Fruit fly (Drosophila melanogaster) whole organism, embryonic: ENCODE results near the gene CG46440.

Experiments
- B-H2 ChIP-seq: fragments of 200-800 bp; sonication (Bioruptor generic); optimal IDR thresholded peaks from 2 replicates; lab custom pipeline; 2018; ENCODE audit warnings: missing biosample characterization, mild to moderate bottlenecking, missing genetic modification characterization
- Bgb ChIP-seq: fragments of 200-800 bp; sonication (Bioruptor generic); IDR thresholded peaks from 2 replicates; pipeline ENCODE4 v1.3.6; 2022; ENCODE audit warnings: missing biosample characterization, missing genetic modification characterization; ENCODE audit not compliant: partially characterized antibody
- CG10366 ChIP-seq: fragments of 200-800 bp; sonication (Bioruptor generic); IDR thresholded peaks from 2 replicates; pipeline ENCODE4 v1.3.6; 2022; ENCODE audit warnings: missing biosample characterization, missing genetic modification characterization
- CG10431 ChIP-seq: fragments of 200-800 bp; sonication (Bioruptor generic); optimal IDR thresholded peaks from 3 replicates; lab custom pipeline; 2018; ENCODE audit warnings: missing biosample characterization, mild to moderate bottlenecking, missing genetic modification characterization
- CG10462 ChIP-seq: fragments of 200-800 bp; sonication (Bioruptor generic); optimal IDR thresholded peaks from 2 replicates; lab custom pipeline; 2016; ENCODE audit warnings: missing biosample characterization, missing genetic modification characterization
- CG10565 ChIP-seq: fragments of 200-800 bp; sonication (Bioruptor generic); optimal IDR thresholded peaks from 3 replicates; lab custom pipeline; 2016; ENCODE audit warnings: missing biosample characterization, mild to moderate bottlenecking, missing genetic modification characterization
- CG11093 ChIP-seq: fragments of 200-800 bp; sonication (Bioruptor generic); IDR thresholded peaks from 3 replicates; pipeline ENCODE4 v1.3.6; 2022; ENCODE audit warnings: missing biosample characterization, missing genetic modification characterization
- CG11696 ChIP-seq: fragments of 200-800 bp; sonication (Bioruptor generic); IDR thresholded peaks from 2 replicates; pipeline ENCODE4 v1.3.6; 2022; ENCODE audit warnings: missing biosample characterization, missing genetic modification characterization
- CG12659 ChIP-seq: fragments of 200-800 bp; sonication (Bioruptor generic); optimal IDR thresholded peaks from 3 replicates; lab custom pipeline; 2017; ENCODE audit warnings: mild to moderate bottlenecking, missing biosample characterization, missing genetic modification reagents, missing genetic modification characterization
- CG13624 ChIP-seq: fragments of 200-800 bp; sonication (Bioruptor generic); optimal IDR thresholded peaks from 2 replicates; lab custom pipeline; 2016; ENCODE audit warnings: missing biosample characterization, missing genetic modification characterization
- CG14710 ChIP-seq: fragments of 200-800 bp; sonication (Bioruptor generic); optimal IDR thresholded peaks from 3 replicates; lab custom pipeline; 2019; ENCODE audit warnings: missing biosample characterization, mild to moderate bottlenecking, missing genetic modification characterization, moderate library complexity
- CG1529 ChIP-seq: fragments of 200-800 bp; sonication (Bioruptor generic); optimal IDR thresholded peaks from 3 replicates; lab custom pipeline; 2018; ENCODE audit warnings: missing biosample characterization, missing genetic modification characterization
- CG15514 ChIP-seq: fragments of 200-800 bp; sonication (Bioruptor generic); optimal IDR thresholded peaks from 3 replicates; lab custom pipeline; 2017; ENCODE audit warnings: missing biosample characterization, missing genetic modification characterization, mild to moderate bottlenecking, moderate library complexity, missing genetic modification reagents
- CG16813 ChIP-seq: fragments of 200-800 bp; sonication (Bioruptor generic); IDR thresholded peaks from 3 replicates; pipeline ENCODE4 v1.3.6; 2022; ENCODE audit warnings: missing biosample characterization, missing genetic modification characterization; ENCODE audit not compliant: partially characterized antibody
- CG2712 ChIP-seq: fragments of 200-800 bp; optimal IDR thresholded peaks from 3 replicates; lab custom pipeline; 2019; ENCODE audit warnings: missing biosample characterization, mild to moderate bottlenecking, missing genetic modification characterization, moderate library complexity
- CG34224 ChIP-seq: fragments of 200-800 bp; sonication (Bioruptor generic); IDR thresholded peaks from 3 replicates; pipeline ENCODE4 v1.3.6; 2022; ENCODE audit warnings: missing biosample characterization, missing genetic modification characterization; ENCODE audit not compliant: partially characterized antibody
- CG5245 ChIP-seq: fragments of 200-800 bp; sonication (Bioruptor generic); optimal IDR thresholded peaks from 3 replicates; lab custom pipeline; 2016; ENCODE audit warnings: missing biosample characterization, missing genetic modification characterization
- CG6791 ChIP-seq: fragments of 200-800 bp; sonication (Bioruptor generic); IDR thresholded peaks from 3 replicates; pipeline ENCODE4 v1.3.6; 2022; ENCODE audit warnings: missing biosample characterization, missing genetic modification characterization; ENCODE audit not compliant: partially characterized antibody
- CG7928 ChIP-seq: fragments of 200-800 bp; sonication (Bioruptor generic); optimal IDR thresholded peaks from 2 replicates; lab custom pipeline; 2017; ENCODE audit warnings: missing biosample characterization, mild to moderate bottlenecking, missing genetic modification characterization
- CG9215 ChIP-seq: fragments of 200-800 bp; sonication (Bioruptor generic); IDR thresholded peaks from 2 replicates; pipeline ENCODE4 v1.3.6; 2022; ENCODE audit warnings: missing biosample characterization, missing genetic modification characterization
- Dbx ChIP-seq: fragments of 200-800 bp; sonication (Bioruptor generic); IDR thresholded peaks from 3 replicates; pipeline ENCODE4 v1.3.6; 2022; ENCODE audit warnings: missing biosample characterization, missing genetic modification characterization
- Doc3 ChIP-seq: fragments of 200-800 bp; sonication (Bioruptor generic); IDR thresholded peaks from 3 replicates; pipeline ENCODE4 v1.3.6; 2022; ENCODE audit warnings: missing biosample characterization, missing genetic modification characterization; ENCODE audit not compliant: partially characterized antibody
- Hr51 ChIP-seq, 2 experiments: fragments of 200-800 bp; sonication (Bioruptor generic); optimal IDR thresholded peaks; 2 replicates in 1 of 2; 3 replicates in 1 of 2; lab custom pipeline; 2016 to 2018; ENCODE audit warnings: missing biosample characterization in 2 of 2, missing genetic modification characterization in 2 of 2, mild to moderate bottlenecking in 1 of 2, moderate library complexity in 1 of 2
- Lhr ChIP-seq: fragments of 200-800 bp; sonication (Bioruptor generic); optimal IDR thresholded peaks from 3 replicates; lab custom pipeline; 2017; ENCODE audit warnings: mild to moderate bottlenecking, missing biosample characterization, missing genetic modification reagents, missing genetic modification characterization
- Lim3 ChIP-seq: fragments of 200-800 bp; sonication (Bioruptor generic); IDR thresholded peaks from 2 replicates; pipeline ENCODE4 v1.3.6; 2022; ENCODE audit warnings: missing biosample characterization, missing genetic modification characterization
- MESR4 ChIP-seq: fragments of 200-800 bp; sonication (Bioruptor generic); optimal IDR thresholded peaks from 2 replicates; lab custom pipeline; 2018; ENCODE audit warnings: missing biosample characterization, mild to moderate bottlenecking, missing genetic modification characterization, moderate library complexity
- Med ChIP-seq: fragments of 200-800 bp; sonication (Bioruptor generic); peaks from one replicate; lab custom pipeline; 2016; ENCODE audit warnings: missing biosample characterization, missing genetic modification characterization, mild to moderate bottlenecking, inconsistent platforms, moderate library complexity
- Nf-YA ChIP-seq: fragments of 200-800 bp; sonication (Bioruptor generic); IDR thresholded peaks from 2 replicates; pipeline ENCODE4 v1.3.6; 2022; ENCODE audit warnings: missing biosample characterization, missing genetic modification characterization
- Nf-YC ChIP-seq: fragments of 200-800 bp; optimal IDR thresholded peaks from 3 replicates; lab custom pipeline; 2019; ENCODE audit warnings: missing biosample characterization, mild to moderate bottlenecking, missing genetic modification characterization, moderate library complexity
- Optix ChIP-seq: fragments of 200-800 bp; sonication (Bioruptor generic); IDR thresholded peaks from 3 replicates; pipeline ENCODE4 v1.3.6; 2022; ENCODE audit warnings: missing biosample characterization, missing genetic modification characterization
- Sry-δ ChIP-seq: fragments of 200-800 bp; sonication (Bioruptor generic); optimal IDR thresholded peaks from 2 replicates; lab custom pipeline; 2016; ENCODE audit warnings: missing biosample characterization, missing genetic modification characterization
- ap ChIP-seq: fragments of 200-800 bp; sonication (Bioruptor generic); IDR thresholded peaks from 2 replicates; pipeline ENCODE4 v1.3.6; 2022; ENCODE audit warnings: missing biosample characterization, missing genetic modification characterization
- bbx ChIP-seq: fragments of 200-800 bp; sonication (Bioruptor generic); IDR thresholded peaks from 2 replicates; pipeline ENCODE4 v1.3.6; 2022; ENCODE audit warnings: missing biosample characterization, missing genetic modification characterization; ENCODE audit not compliant: partially characterized antibody
- dmrt99B ChIP-seq: fragments of 200-800 bp; sonication (Bioruptor generic); optimal IDR thresholded peaks from 2 replicates; lab custom pipeline; 2018; ENCODE audit warnings: missing biosample characterization, mild to moderate bottlenecking, missing genetic modification characterization, moderate library complexity
- ewg ChIP-seq: fragments of 200-800 bp; sonication (Bioruptor generic); optimal IDR thresholded peaks from 3 replicates; lab custom pipeline; 2017; ENCODE audit warnings: mild to moderate bottlenecking, missing biosample characterization, missing genetic modification reagents, missing genetic modification characterization
- gcm ChIP-seq: fragments of 200-800 bp; sonication (Bioruptor generic); optimal IDR thresholded peaks from 2 replicates; lab custom pipeline; 2019; ENCODE audit warnings: missing biosample characterization, mild to moderate bottlenecking, missing genetic modification characterization, moderate library complexity
- gro ChIP-seq: fragments of 200-800 bp; sonication (Bioruptor generic); optimal IDR thresholded peaks from 2 replicates; lab custom pipeline; 2016; ENCODE audit warnings: missing biosample characterization, missing genetic modification characterization
- gsb-n ChIP-seq: fragments of 200-800 bp; sonication (Bioruptor generic); optimal IDR thresholded peaks from 3 replicates; lab custom pipeline; 2018; ENCODE audit warnings: missing biosample characterization, mild to moderate bottlenecking, missing genetic modification characterization
- gt ChIP-seq: fragments of 200-800 bp; sonication (Bioruptor generic); IDR thresholded peaks from 2 replicates; pipeline ENCODE4 v1.3.6; 2022; ENCODE audit warnings: missing biosample characterization, missing genetic modification characterization
- jigr1 ChIP-seq: fragments of 200-800 bp; sonication (Bioruptor generic); IDR thresholded peaks from 3 replicates; pipeline ENCODE4 v1.3.6; 2022; ENCODE audit warnings: missing biosample characterization, missing genetic modification characterization
- jumu ChIP-seq: fragments of 200-800 bp; sonication (Bioruptor generic); optimal IDR thresholded peaks from 3 replicates; lab custom pipeline; 2016; ENCODE audit warnings: missing biosample characterization, missing genetic modification characterization
- knrl ChIP-seq: fragments of 200-800 bp; sonication (Bioruptor generic); IDR thresholded peaks from 3 replicates; pipeline ENCODE4 v1.3.6; 2022; ENCODE audit warnings: missing biosample characterization, missing genetic modification characterization; ENCODE audit not compliant: partially characterized antibody
- pzg ChIP-seq: fragments of 200-800 bp; sonication (Bioruptor generic); optimal IDR thresholded peaks from 3 replicates; lab custom pipeline; 2018; ENCODE audit warnings: missing biosample characterization, mild to moderate bottlenecking, missing genetic modification characterization, moderate library complexity
- repo ChIP-seq: fragments of 200-800 bp; sonication (Bioruptor generic); optimal IDR thresholded peaks from 2 replicates; lab custom pipeline; 2016; ENCODE audit warnings: missing biosample characterization, missing genetic modification characterization
- slbo ChIP-seq: fragments of 200-800 bp; sonication (Bioruptor generic); IDR thresholded peaks from 2 replicates; pipeline ENCODE4 v1.3.6; 2022; ENCODE audit warnings: missing biosample characterization, missing genetic modification characterization
- sug ChIP-seq: fragments of 200-800 bp; optimal IDR thresholded peaks from 2 replicates; lab custom pipeline; 2019; ENCODE audit warnings: missing biosample characterization, mild to moderate bottlenecking, missing genetic modification characterization, moderate library complexity
- tna ChIP-seq: fragments of 200-800 bp; sonication (Bioruptor generic); IDR thresholded peaks from 2 replicates; pipeline ENCODE4 v1.3.6; 2022; ENCODE audit warnings: missing biosample characterization, missing genetic modification characterization; ENCODE audit not compliant: partially characterized antibody
- vfl ChIP-seq: fragments of 200-800 bp; sonication (Bioruptor generic); optimal IDR thresholded peaks from 2 replicates; lab custom pipeline; 2016; ENCODE audit warnings: missing biosample characterization, missing genetic modification characterization

The CG46440 gene

DNA sequence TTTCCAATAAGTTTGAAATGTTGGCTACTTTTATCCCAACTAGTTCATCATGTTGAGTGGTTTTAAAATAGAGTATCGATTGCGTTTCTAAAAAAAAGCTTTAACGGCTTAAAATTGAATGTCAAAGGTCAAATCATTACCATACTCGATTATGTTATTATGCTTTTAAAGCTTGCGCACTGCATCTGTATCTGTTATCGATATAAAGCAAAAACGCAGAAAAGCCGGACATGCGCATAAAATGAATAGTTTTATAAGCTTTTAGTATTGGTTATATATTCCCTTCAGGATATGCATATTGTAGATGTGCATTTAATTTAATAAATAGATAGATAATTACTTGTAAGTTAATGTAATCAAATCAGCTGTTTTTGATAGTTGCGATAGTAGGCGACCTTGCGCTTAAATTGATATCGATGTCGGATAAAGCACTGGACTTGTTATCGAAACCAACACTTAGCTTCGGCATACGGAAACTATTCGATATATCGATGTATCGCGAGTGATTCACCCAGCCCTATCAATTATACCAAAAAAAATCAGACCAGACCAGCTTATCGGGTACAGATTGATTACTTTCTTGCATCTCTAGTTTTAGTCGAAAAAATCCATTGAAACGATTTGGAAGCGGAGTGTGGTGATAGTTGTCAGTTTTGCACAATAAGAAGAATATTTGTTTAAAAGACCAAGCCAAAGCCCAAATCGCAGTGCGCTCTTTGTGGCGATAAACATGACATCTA lies 34.2 kb upstream of the CG46440 start, which contains the start of gene shi (continued):
- TF ChIP-seq Doc3 (GFP tag; lab: Robert Waterston, UW) (peak; percentile 91), Dbx (peak; percentile 61; the same call in 2 of the 3 replicates), gsb-n (peak; percentile 15), CG9215 (GFP tag; lab: Robert Waterston, UW) (no peak), CG13624 (GFP tag; lab: Kevin White, UChicago) (peak; percentile 19), jumu (peak; percentile 0), CG10462 (no peak), Bgb (GFP tag; lab: Robert Waterston, UW) (peak; percentile 99), pzg (peak; percentile 94), jigr1 (no peak), MESR4 (GFP tag; lab: Kevin White, UChicago) (peak; percentile 72), CG15514 (GFP tag; lab: Kevin White, UChicago) (peak; percentile 60), CG14710 (tag; lab: Kevin White, UChicago) (peak; percentile 60), CG6791 (GFP tag; lab: Robert Waterston, UW) (peak; percentile 99), ewg (peak; percentile 97), Hr51 (GFP tag; optimal IDR thresholded peaks at IDR 0.05; lab: Kevin White, UChicago) (peak in 1 of 2 experiments; percentile 53), CG10366 (GFP tag; lab: Robert Waterston, UW) (no peak), CG12659 (GFP tag; lab: Kevin White, UChicago) (peak; percentile 76), CG7928 (GFP tag; lab: Kevin White, UChicago) (peak; percentile 83), Nf-YA (GFP tag; lab: Robert Waterston, UW) (0 out of 2 replicates have a peak, but pooled peaks have one; percentile 18), sug (tag; lab: Kevin White, UChicago) (peak; percentile 46), Sry-δ (GFP tag; lab: Kevin White, UChicago) (peak; percentile 94), ap (GFP tag; lab: Robert Waterston, UW) (no peak), vfl (GFP tag; lab: Kevin White, UChicago) (no peak), CG11093 (GFP tag; lab: Robert Waterston, UW) (no peak), bbx (GFP tag; lab: Robert Waterston, UW) (peak; percentile 99), Lhr (GFP tag; lab: Kevin White, UChicago) (peak; percentile 46), dmrt99B (tag; lab: Kevin White, UChicago) (no peak), gcm (GFP tag; lab: Kevin White, UChicago) (no peak), CG2712 (tag; lab: Kevin White, UChicago) (peak; percentile 46), CG10565 (no peak), CG11696 (GFP tag; lab: Robert Waterston, UW) (no peak), Nf-YC (tag; lab: Kevin White, UChicago) (peak; percentile 42), gt (GFP tag; lab: Robert Waterston, UW) (no peak), CG34224 (GFP tag; lab: Robert Waterston, UW) (peak; percentile 98), knrl (GFP tag; lab: Robert Waterston, UW) (peak; percentile 97), repo (GFP tag; lab: Kevin White, UChicago) (no peak), Lim3 (no peak), Optix (GFP tag; lab: Robert Waterston, UW) (no peak), Med (peak; percentile 89), B-H2 (GFP tag; lab: Kevin White, UChicago) (peak; percentile 63), gro (GFP tag; lab: Kevin White, UChicago) (peak; percentile 27), CG10431 (GFP tag; lab: Kevin White, UChicago) (peak; percentile 28), CG5245 (GFP tag; lab: Kevin White, UChicago) (no peak), CG16813 (GFP tag; lab: Robert Waterston, UW) (peak; percentile 98), tna (GFP tag; lab: Robert Waterston, UW) (peak; percentile 98), slbo (GFP tag; lab: Robert Waterston, UW) (peak; percentile 29; the same call in 1 of the 2 replicates), CG1529 (GFP tag; lab: Kevin White, UChicago) (no peak)
